Worm (Caenorhabditis elegans) whole organism, mixed stage, embryonic: ENCODE data around the gene soc-1.

Experiments
- M03D4.4 ChIP-seq: sonication (generic microtip); optimal IDR thresholded peaks from 2 replicates; lab custom pipeline; 2017; ENCODE audit warnings: mild to moderate bottlenecking, missing genetic modification characterization, missing compliant biosample characterization
- blmp-1 ChIP-seq: fragments of 150-350 bp; optimal IDR thresholded peaks from 2 replicates; lab custom pipeline; 2014; ENCODE audit warnings: missing biosample characterization, missing genetic modification characterization
- ceh-39 ChIP-seq: fragments of 150-350 bp; optimal IDR thresholded peaks from 2 replicates; lab custom pipeline; 2014; ENCODE audit warnings: missing biosample characterization, missing genetic modification characterization
- ceh-83 ChIP-seq: fragments of 200-800 bp; sonication (Bioruptor generic); optimal IDR thresholded peaks from 2 replicates; lab custom pipeline; 2018; ENCODE audit warnings: mild to moderate bottlenecking, missing genetic modification characterization, missing compliant biosample characterization
- cnd-1 ChIP-seq: fragments of 200-800 bp; sonication (Bioruptor generic); optimal IDR thresholded peaks from 2 replicates; lab custom pipeline; 2018; ENCODE audit warnings: mild to moderate bottlenecking, missing genetic modification characterization, missing compliant biosample characterization
- drap-1 ChIP-seq: fragments of 200-800 bp; sonication (Bioruptor generic); optimal IDR thresholded peaks from 3 replicates; lab custom pipeline; 2018; ENCODE audit warnings: mild to moderate bottlenecking, missing genetic modification characterization, missing compliant biosample characterization
- elt-1 ChIP-seq: sonication (generic microtip); optimal IDR thresholded peaks from 2 replicates; lab custom pipeline; 2017; ENCODE audit warnings: missing genetic modification characterization, mild to moderate bottlenecking, missing compliant biosample characterization, antibody characterized with exemption, moderate library complexity, borderline replicate concordance; ENCODE audit not compliant: insufficient read depth
- elt-3 ChIP-seq: fragments of 150-350 bp; optimal IDR thresholded peaks from 2 replicates; lab custom pipeline; 2014; ENCODE audit warnings: missing biosample characterization, missing genetic modification characterization
- flh-1 ChIP-seq: fragments of 200-800 bp; sonication (Bioruptor generic); optimal IDR thresholded peaks from 2 replicates; lab custom pipeline; 2018; ENCODE audit warnings: mild to moderate bottlenecking, missing genetic modification characterization, moderate library complexity, missing compliant biosample characterization
- ham-2 ChIP-seq: fragments of 200-800 bp; sonication (Bioruptor generic); optimal IDR thresholded peaks from 2 replicates; lab custom pipeline; 2018; ENCODE audit warnings: mild to moderate bottlenecking, missing genetic modification characterization, missing compliant biosample characterization
- hlh-1 ChIP-seq: fragments of 150-350 bp; optimal IDR thresholded peaks from 2 replicates; lab custom pipeline; 2014; ENCODE audit warnings: missing biosample characterization, missing genetic modification reagents, missing genetic modification characterization
- lin-13 ChIP-seq: fragments of 150-350 bp; optimal IDR thresholded peaks from 2 replicates; lab custom pipeline; 2014; ENCODE audit warnings: missing biosample characterization, missing genetic modification characterization
- lin-32 ChIP-seq: fragments of 200-800 bp; sonication (Bioruptor generic); optimal IDR thresholded peaks from 2 replicates; lab custom pipeline; 2018; ENCODE audit warnings: mild to moderate bottlenecking, missing genetic modification characterization, missing compliant biosample characterization
- lsy-2 ChIP-seq: fragments of 150-350 bp; optimal IDR thresholded peaks from 2 replicates; lab custom pipeline; 2014; ENCODE audit warnings: missing biosample characterization, missing genetic modification characterization
- mab-5 ChIP-seq: fragments of 150-350 bp; optimal IDR thresholded peaks from 2 replicates; lab custom pipeline; 2014; ENCODE audit warnings: missing biosample characterization, missing genetic modification characterization
- mep-1 ChIP-seq: fragments of 150-350 bp; optimal IDR thresholded peaks from 2 replicates; lab custom pipeline; 2017; ENCODE audit warnings: missing biosample characterization, missing genetic modification reagents, missing genetic modification characterization, inconsistent platforms
- mls-2 ChIP-seq: sonication (generic microtip); optimal IDR thresholded peaks from 2 replicates; lab custom pipeline; 2016; ENCODE audit warnings: mild to moderate bottlenecking, missing genetic modification characterization, moderate library complexity, missing compliant biosample characterization
- nhr-12 ChIP-seq: fragments of 150-350 bp; optimal IDR thresholded peaks from 2 replicates; lab custom pipeline; 2014; ENCODE audit warnings: missing biosample characterization, missing genetic modification characterization
- nhr-2 ChIP-seq: fragments of 150-350 bp; optimal IDR thresholded peaks from 2 replicates; lab custom pipeline; 2014; ENCODE audit warnings: missing biosample characterization, missing genetic modification characterization
- nhr-237 ChIP-seq: fragments of 150-350 bp; optimal IDR thresholded peaks from 2 replicates; lab custom pipeline; 2014; ENCODE audit warnings: missing biosample characterization, missing genetic modification characterization
- nhr-76 ChIP-seq: sonication (generic microtip); optimal IDR thresholded peaks from 2 replicates; lab custom pipeline; 2017; ENCODE audit warnings: missing biosample characterization, missing genetic modification characterization
- sem-2 ChIP-seq: fragments of 200-800 bp; sonication (Bioruptor generic); optimal IDR thresholded peaks from 2 replicates; lab custom pipeline; 2018; ENCODE audit warnings: mild to moderate bottlenecking, missing genetic modification characterization, missing compliant biosample characterization
- snpc-4 ChIP-seq: fragments of 150-350 bp; optimal IDR thresholded peaks from 2 replicates; lab custom pipeline; 2014; ENCODE audit warnings: missing biosample characterization, missing genetic modification characterization
- sptf-1 ChIP-seq: sonication (generic microtip); optimal IDR thresholded peaks from 2 replicates; lab custom pipeline; 2017; ENCODE audit warnings: mild to moderate bottlenecking, missing genetic modification characterization, moderate library complexity, missing compliant biosample characterization
- tbx-8 ChIP-seq: fragments of 200-800 bp; sonication (Bioruptor generic); optimal IDR thresholded peaks from 2 replicates; lab custom pipeline; 2018; ENCODE audit warnings: mild to moderate bottlenecking, missing genetic modification characterization, moderate library complexity, missing compliant biosample characterization
- unc-39 ChIP-seq: fragments of 150-350 bp; optimal IDR thresholded peaks from 2 replicates; lab custom pipeline; 2014; ENCODE audit warnings: missing biosample characterization, missing genetic modification characterization
- unc-62 ChIP-seq: fragments of 150-350 bp; optimal IDR thresholded peaks from 2 replicates; lab custom pipeline; 2014; ENCODE audit warnings: missing biosample characterization, missing genetic modification reagents, missing genetic modification characterization
- zip-8 ChIP-seq: fragments of 150-350 bp; optimal IDR thresholded peaks from 2 replicates; lab custom pipeline; 2014; ENCODE audit warnings: missing biosample characterization, missing genetic modification characterization
- ztf-11 ChIP-seq: fragments of 150-350 bp; optimal IDR thresholded peaks from 2 replicates; lab custom pipeline; 2014; ENCODE audit warnings: missing biosample characterization, missing genetic modification characterization

Gene soc-1

ce11 chrV:4672487-4672886, 29.7 kb downstream of the soc-1 start, which contains the start of gene K03B4.9:
TSS of gene K03B4.9 (minus strand) at chrV:4672587.
- no peak for TF ChIP-seq nhr-12
- no peak for TF ChIP-seq sem-2 (GFP tag; lab: Kevin White, UChicago)
- TF ChIP-seq mab-5 (tag; lab: Kevin White, UChicago), result no peak
- TF ChIP-seq nhr-2 (tag; lab: Kevin White, UChicago), result no peak
- TF ChIP-seq sptf-1 (tag; lab: Kevin White, UChicago), result no peak
- TF ChIP-seq drap-1 (GFP tag; lab: Kevin White, UChicago), result no peak
- TF ChIP-seq unc-39 (tag; lab: Kevin White, UChicago), result no peak
- no peak for TF ChIP-seq lsy-2 (tag; lab: Kevin White, UChicago)
- TF ChIP-seq blmp-1 (tag; lab: Kevin White, UChicago), result no peak
- TF ChIP-seq, all 35 proteins: peak for 0

- no peak for TF ChIP-seq sptf-1 (tag; lab: Kevin White, UChicago)
- TF ChIP-seq cnd-1 (tag; lab: Kevin White, UChicago), result no peak
- no peak for TF ChIP-seq elt-1 (tag; lab: Kevin White, UChicago)
- TF ChIP-seq unc-62 (GFP tag; lab: Kevin White, UChicago), result no peak
- TF ChIP-seq nhr-76 (tag; lab: Kevin White, UChicago), result no peak
- no peak for TF ChIP-seq lin-13 (tag; lab: Kevin White, UChicago)
- TF ChIP-seq mls-2 (tag; lab: Kevin White, UChicago), result no peak
- TF ChIP-seq nhr-2 (tag; lab: Kevin White, UChicago), result no peak
- no peak for TF ChIP-seq snpc-4
- no peak for TF ChIP-seq lsy-2 (tag; lab: Kevin White, UChicago)
- TF ChIP-seq lin-32 (GFP tag; lab: Kevin White, UChicago), result no peak
- TF ChIP-seq ceh-83 (GFP tag; lab: Kevin White, UChicago), result no peak
- TF ChIP-seq ceh-39 (tag; lab: Kevin White, UChicago), result no peak
- TF ChIP-seq, all 35 proteins: peak for 0
Observed at ce11 chrV:4674506-4674905, 31.8 kb downstream of the soc-1 start, which contains the start of gene K03B4.8. TSS of gene K03B4.8 (minus strand) at chrV:4674606.

ce11 chrV:4676092-4676491, 33.3 kb downstream of the soc-1 start, which contains the start of gene K03B4.6:
TSS of gene K03B4.6 (minus strand) at chrV:4676192.
- TF ChIP-seq sptf-1 (tag; lab: Kevin White, UChicago) (no peak), mab-5 (tag; lab: Kevin White, UChicago) (no peak), cnd-1 (tag; lab: Kevin White, UChicago) (no peak), ztf-11 (tag; lab: Kevin White, UChicago) (no peak), zip-8 (tag; lab: Kevin White, UChicago) (no peak), M03D4.4 (tag; lab: Kevin White, UChicago) (no peak), lsy-2 (tag; lab: Kevin White, UChicago) (no peak), elt-1 (tag; lab: Kevin White, UChicago) (no peak)

- TF ChIP-seq elt-1 (tag; lab: Kevin White, UChicago), result no peak
Observed at ce11 chrV:4676812-4677211, 34.1 kb downstream of the soc-1 start.

- no peak for TF ChIP-seq unc-39 (tag; lab: Kevin White, UChicago)
- no peak for TF ChIP-seq drap-1 (GFP tag; lab: Kevin White, UChicago)
- no peak for TF ChIP-seq mep-1 (tag; lab: Kevin White, UChicago)
- TF ChIP-seq ztf-11 (tag; lab: Kevin White, UChicago), result no peak
- no peak for TF ChIP-seq snpc-4
- TF ChIP-seq ceh-83 (GFP tag; lab: Kevin White, UChicago), result no peak
- TF ChIP-seq blmp-1 (tag; lab: Kevin White, UChicago), result no peak
- TF ChIP-seq lin-13 (tag; lab: Kevin White, UChicago), result no peak
- no peak for TF ChIP-seq unc-62 (GFP tag; lab: Kevin White, UChicago)
- no peak for TF ChIP-seq tbx-8 (GFP tag; lab: Kevin White, UChicago)
- TF ChIP-seq nhr-2 (tag; lab: Kevin White, UChicago), result no peak
- no peak for TF ChIP-seq lin-32 (GFP tag; lab: Kevin White, UChicago)
- no peak for TF ChIP-seq nhr-237 (tag; lab: Kevin White, UChicago)
- TF ChIP-seq nhr-76 (tag; lab: Kevin White, UChicago), result no peak
- TF ChIP-seq elt-3, result no peak
- no peak for TF ChIP-seq ham-2 (GFP tag; lab: Kevin White, UChicago)
Observed at ce11 chrV:4681670-4682069, 38.9 kb downstream of the soc-1 start, which contains the start of gene K03B4.4. TSS of gene K03B4.4 (plus strand) at chrV:4681970.

- TF ChIP-seq hlh-1, result no peak
- TF ChIP-seq zip-8 (tag; lab: Kevin White, UChicago), result no peak
- no peak for TF ChIP-seq unc-39 (tag; lab: Kevin White, UChicago)
- no peak for TF ChIP-seq flh-1 (GFP tag; lab: Kevin White, UChicago)
Observed at ce11 chrV:4684137-4684536, 41.4 kb downstream of the soc-1 start.
